Worm (Caenorhabditis elegans): Measurements from ENCODE around the gene spl-2.

spl-2 gene

ce11 chrV:9095613-9096317 lies 50.9 kb downstream of the spl-2 start, which contains the start of gene F21C10.10:
TSS of gene F21C10.10 (plus strand) at chrV:9096267.
- TF ChIP-seq ztf-4 (tag; optimal IDR thresholded peaks at IDR 0.05) (peak; percentile 86), ama-1 (optimal IDR thresholded peaks at IDR 0.05) (no peak), ztf-1 (GFP tag; conservative IDR thresholded peaks at IDR 0.05) (no peak), aly-2 (tag; optimal IDR thresholded peaks at IDR 0.05) (no peak), F13H6.1 (tag; optimal IDR thresholded peaks at IDR 0.05) (peak; percentile 96), fos-1 (tag; optimal IDR thresholded peaks at IDR 0.05) (peak; percentile 70), lsy-2 (tag; optimal IDR thresholded peaks at IDR 0.05) (peak in 1 of 2 experiments; percentile 85), C34F6.9 (tag; optimal IDR thresholded peaks at IDR 0.05) (peak; percentile 86), zag-1 (tag; optimal IDR thresholded peaks at IDR 0.05) (no peak), nhr-12 (tag; optimal IDR thresholded peaks at IDR 0.05) (no peak), R02D3.7 (tag; optimal IDR thresholded peaks at IDR 0.05) (no peak), ztf-11 (tag; optimal IDR thresholded peaks at IDR 0.05) (no peak), ceh-82 (tag; optimal IDR thresholded peaks at IDR 0.05) (no peak), nhr-237 (tag; optimal IDR thresholded peaks at IDR 0.05) (no peak), sem-4 (tag; optimal IDR thresholded peaks at IDR 0.05) (peak; percentile 77), sma-9 (GFP tag; optimal IDR thresholded peaks at IDR 0.05) (peak; percentile 99), sma-9 (tag; optimal IDR thresholded peaks at IDR 0.05) (peak; percentile 34), elt-3 (tag; optimal IDR thresholded peaks at IDR 0.05) (no peak), elt-1 (tag; optimal IDR thresholded peaks at IDR 0.05) (no peak), dmd-4 (tag; optimal IDR thresholded peaks at IDR 0.05) (no peak), lin-13 (GFP tag; optimal IDR thresholded peaks at IDR 0.05) (peak; percentile 73), sma-3 (GFP tag; optimal IDR thresholded peaks at IDR 0.05) (peak; percentile 93), nhr-11 (tag; optimal IDR thresholded peaks at IDR 0.05) (no peak), crh-2 (tag; optimal IDR thresholded peaks at IDR 0.05) (peak; percentile 88), unc-39 (tag; optimal IDR thresholded peaks at IDR 0.05) (no peak), nhr-21 (tag; optimal IDR thresholded peaks at IDR 0.05) (peak; percentile 96), lin-11 (tag; optimal IDR thresholded peaks at IDR 0.05) (no peak), gmeb-1 (tag; optimal IDR thresholded peaks at IDR 0.05) (peak; percentile 73), lin-39 (tag; optimal IDR thresholded peaks at IDR 0.05) (no peak), nhr-129 (tag; optimal IDR thresholded peaks at IDR 0.05) (peak; percentile 88), nhr-23 (tag; optimal IDR thresholded peaks at IDR 0.05) (no peak), ZK546.5 (tag; optimal IDR thresholded peaks at IDR 0.05) (no peak), unc-62 (GFP tag; optimal IDR thresholded peaks at IDR 0.05) (no peak), egl-27 (tag; optimal IDR thresholded peaks at IDR 0.05) (peak; percentile 85), mab-5 (tag; optimal IDR thresholded peaks at IDR 0.05) (peak; percentile 17), nhr-10 (tag; optimal IDR thresholded peaks at IDR 0.05) (no peak), snpc-4 (tag; optimal IDR thresholded peaks at IDR 0.05) (peak; percentile 68), Y55F3AM.14 (GFP tag; optimal IDR thresholded peaks at IDR 0.05) (peak; percentile 88), alr-1 (tag; optimal IDR thresholded peaks at IDR 0.05) (no peak), nhr-77 (tag; optimal IDR thresholded peaks at IDR 0.05) (no peak), ceh-16 (tag; optimal IDR thresholded peaks at IDR 0.05) (no peak), skn-1 (tag; optimal IDR thresholded peaks at IDR 0.05) (no peak), peb-1 (tag; optimal IDR thresholded peaks at IDR 0.05) (no peak), mbf-1 (tag; optimal IDR thresholded peaks at IDR 0.05) (no peak), mdl-1 (tag; optimal IDR thresholded peaks at IDR 0.05) (peak; percentile 63 to 89), unc-55 (GFP tag; optimal IDR thresholded peaks at IDR 0.05) (peak; percentile 29), nhr-6 (tag; optimal IDR thresholded peaks at IDR 0.05) (peak; percentile 85), blmp-1 (tag; optimal IDR thresholded peaks at IDR 0.05; ENCODE audit: insufficient read depth) (peak; percentile 72), nhr-25 (tag; optimal IDR thresholded peaks at IDR 0.05) (peak; percentile 97)

All from whole organism, L2 larva.